Fruit fly (Drosophila melanogaster): Measurements from ENCODE around the gene dob.
A peak's percentile ranks its signal among the peaks of the same experiment; 100 is the strongest.

Gene dob

dm6 chrX:15084580-15085138 lies 17.9 kb downstream of the dob start, which contains the start of gene Cox17:
TSS of gene Cox17 (minus strand) at chrX:15084699.
- peak; percentile 77 for TF ChIP-seq Jra (GFP tag; optimal IDR thresholded peaks at IDR 0.05)
- TF ChIP-seq Sp1 (GFP tag; optimal IDR thresholded peaks at IDR 0.05) = peak; percentile 81
- TF ChIP-seq Myc (optimal IDR thresholded peaks at IDR 0.05) = peak; percentile 57
- peak; percentile 73 for TF ChIP-seq Hnf4 (GFP tag; optimal IDR thresholded peaks at IDR 0.05)
- no peak for TF ChIP-seq jim (GFP tag; optimal IDR thresholded peaks at IDR 0.05)
- peak; percentile 82 for TF ChIP-seq tai (GFP tag; optimal IDR thresholded peaks at IDR 0.05)
- peak; percentile 76 for TF ChIP-seq rgr (GFP tag; optimal IDR thresholded peaks at IDR 0.05)
- TF ChIP-seq CG9705 (GFP tag; optimal IDR thresholded peaks at IDR 0.05) = peak; percentile 70
- TF ChIP-seq CG32264 (GFP tag; optimal IDR thresholded peaks at IDR 0.05) = peak; percentile 3
- TF ChIP-seq Rel (GFP tag; optimal IDR thresholded peaks at IDR 0.05) = no peak
- peak; percentile 51 for TF ChIP-seq Rel (tag; optimal IDR thresholded peaks at IDR 0.05)
- TF ChIP-seq usp (GFP tag; optimal IDR thresholded peaks at IDR 0.05) = no peak
- TF ChIP-seq OdsH (GFP tag; optimal IDR thresholded peaks at IDR 0.05) = peak; percentile 73
- no peak for TF ChIP-seq Vsx2 (GFP tag; optimal IDR thresholded peaks at IDR 0.05; ENCODE audit: partially characterized antibody)
- peak; percentile 20 for TF ChIP-seq sage (GFP tag; optimal IDR thresholded peaks at IDR 0.05)
- TF ChIP-seq CrebA (GFP tag; optimal IDR thresholded peaks at IDR 0.05; ENCODE audit: borderline replicate concordance) = no peak
- TF ChIP-seq Dfd (GFP tag; optimal IDR thresholded peaks at IDR 0.05) = peak; percentile 7
- peak; percentile 70 for TF ChIP-seq br (GFP tag; optimal IDR thresholded peaks at IDR 0.05)
- peak; percentile 75 for TF ChIP-seq dmrt93B (GFP tag; optimal IDR thresholded peaks at IDR 0.05)
- no peak for TF ChIP-seq Hr78 (GFP tag; optimal IDR thresholded peaks at IDR 0.05)
- no peak for TF ChIP-seq Dif (GFP tag; optimal IDR thresholded peaks at IDR 0.05; ENCODE audit: partially characterized antibody)
- TF ChIP-seq GATAd (GFP tag; optimal IDR thresholded peaks at IDR 0.05) = peak; percentile 31
- peak; percentile 75 for TF ChIP-seq psq (GFP tag; optimal IDR thresholded peaks at IDR 0.05)
- peak; percentile 70 for TF ChIP-seq dsf (GFP tag; optimal IDR thresholded peaks at IDR 0.05; ENCODE audit: borderline replicate concordance)
- TF ChIP-seq N (GFP tag; optimal IDR thresholded peaks at IDR 0.05) = no peak
- peak; percentile 75 for TF ChIP-seq ey (GFP tag; optimal IDR thresholded peaks at IDR 0.05)
- TF ChIP-seq Hr83 (GFP tag; optimal IDR thresholded peaks at IDR 0.05; ENCODE audit: poor library complexity, severe bottlenecking) = peak; percentile 47
- TF ChIP-seq brk (GFP tag; optimal IDR thresholded peaks at IDR 0.05) = peak; percentile 74
- no peak for TF ChIP-seq Mio (GFP tag; optimal IDR thresholded peaks at IDR 0.05)
- no peak for TF ChIP-seq Abd-B (GFP tag; optimal IDR thresholded peaks at IDR 0.05)
- no peak for TF ChIP-seq dl (GFP tag; optimal IDR thresholded peaks at IDR 0.05; ENCODE audit: insufficient read depth in 1 of 2, partially characterized antibody in 2 of 2)
- peak; percentile 85 for TF ChIP-seq HLH106 (tag; optimal IDR thresholded peaks at IDR 0.05)
- TF ChIP-seq fru (GFP tag; optimal IDR thresholded peaks at IDR 0.05) = peak; percentile 83
- peak; percentile 83 for TF ChIP-seq woc (GFP tag; optimal IDR thresholded peaks at IDR 0.05)
- peak; percentile 81 for TF ChIP-seq sv (GFP tag; optimal IDR thresholded peaks at IDR 0.05)
- TF ChIP-seq foxo (GFP tag; optimal IDR thresholded peaks at IDR 0.05) = peak in 1 of 2 experiments; percentile 86
- TF ChIP-seq h (GFP tag; optimal IDR thresholded peaks at IDR 0.05) = peak; percentile 84

DNA sequence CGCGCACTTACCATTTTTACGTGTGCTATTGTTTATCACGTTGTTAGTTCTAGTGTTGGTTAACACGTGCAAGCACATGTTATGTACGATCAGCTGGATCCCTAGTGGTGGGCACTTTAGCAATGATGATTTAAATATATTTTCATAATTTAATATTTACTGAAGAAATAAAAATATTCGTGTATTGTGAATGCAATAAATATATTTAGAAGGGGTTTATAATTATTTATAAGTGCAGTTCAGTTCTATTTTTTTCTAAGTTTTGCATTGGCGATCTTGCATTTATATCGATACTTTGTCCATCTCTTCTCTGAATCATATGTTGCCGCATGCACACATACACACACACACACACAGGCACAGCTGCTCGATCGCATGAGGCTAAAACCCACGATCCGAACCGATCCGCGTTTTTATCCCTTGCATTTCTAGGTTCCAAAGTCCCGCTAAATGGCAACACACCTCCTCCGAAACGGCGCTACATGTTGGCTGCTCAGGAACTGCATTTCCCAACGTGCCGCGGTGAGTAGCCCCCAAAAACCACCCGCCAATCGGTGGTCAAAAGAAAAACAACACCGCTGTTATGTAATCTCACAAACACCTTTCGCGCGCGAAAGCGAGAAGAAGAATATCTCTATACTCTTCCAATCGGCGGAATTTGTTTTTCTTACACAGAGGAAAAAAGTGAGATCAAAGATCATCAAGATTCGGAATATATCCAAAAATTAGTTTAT lies 19.1 kb downstream of the dob start, which contains the start of the genes CG15027 and Dbct:
TSS of gene CG15027 (minus strand) at position 51 of the 734 bp plus-strand sequence.
TSS of gene Dbct (plus strand) at position 349 of the 734 bp plus-strand sequence.
- TF ChIP-seq Rel (GFP tag; optimal IDR thresholded peaks at IDR 0.05) (peak; percentile 2), Rel (tag; optimal IDR thresholded peaks at IDR 0.05) (peak; percentile 52), Jra (GFP tag; optimal IDR thresholded peaks at IDR 0.05) (peak; percentile 59), psq (GFP tag; optimal IDR thresholded peaks at IDR 0.05) (peak; percentile 69), Hr83 (GFP tag; optimal IDR thresholded peaks at IDR 0.05; ENCODE audit: poor library complexity, severe bottlenecking) (no peak), pan (optimal IDR thresholded peaks at IDR 0.05) (no peak), sage (GFP tag; optimal IDR thresholded peaks at IDR 0.05) (peak; percentile 56), CG9705 (GFP tag; optimal IDR thresholded peaks at IDR 0.05) (peak; percentile 64), rgr (GFP tag; optimal IDR thresholded peaks at IDR 0.05) (peak; percentile 81), GATAd (GFP tag; optimal IDR thresholded peaks at IDR 0.05) (no peak), lola (GFP tag; optimal IDR thresholded peaks at IDR 0.05) (no peak), jim (GFP tag; optimal IDR thresholded peaks at IDR 0.05) (no peak), tai (GFP tag; optimal IDR thresholded peaks at IDR 0.05) (peak; percentile 70), sv (GFP tag; optimal IDR thresholded peaks at IDR 0.05) (no peak), CrebA (GFP tag; optimal IDR thresholded peaks at IDR 0.05; ENCODE audit: borderline replicate concordance) (no peak), brk (GFP tag; optimal IDR thresholded peaks at IDR 0.05) (peak; percentile 85), Hnf4 (GFP tag; optimal IDR thresholded peaks at IDR 0.05) (peak; percentile 63), usp (GFP tag; optimal IDR thresholded peaks at IDR 0.05) (no peak), woc (GFP tag; optimal IDR thresholded peaks at IDR 0.05) (peak; percentile 47), Vsx2 (GFP tag; optimal IDR thresholded peaks at IDR 0.05; ENCODE audit: partially characterized antibody) (no peak), Sp1 (GFP tag; optimal IDR thresholded peaks at IDR 0.05) (peak; percentile 77), Mio (GFP tag; optimal IDR thresholded peaks at IDR 0.05) (no peak), dmrt93B (GFP tag; optimal IDR thresholded peaks at IDR 0.05) (peak; percentile 60), ey (GFP tag; optimal IDR thresholded peaks at IDR 0.05) (peak; percentile 58), CG32264 (GFP tag; optimal IDR thresholded peaks at IDR 0.05) (no peak), Dif (GFP tag; optimal IDR thresholded peaks at IDR 0.05; ENCODE audit: partially characterized antibody) (no peak), HLH106 (tag; optimal IDR thresholded peaks at IDR 0.05) (peak; percentile 87), N (GFP tag; optimal IDR thresholded peaks at IDR 0.05) (no peak), Hr78 (GFP tag; optimal IDR thresholded peaks at IDR 0.05) (no peak), dl (GFP tag; optimal IDR thresholded peaks at IDR 0.05; ENCODE audit: insufficient read depth in 1 of 2, partially characterized antibody in 2 of 2) (no peak), br (GFP tag; optimal IDR thresholded peaks at IDR 0.05) (peak; percentile 42), fru (GFP tag; optimal IDR thresholded peaks at IDR 0.05) (peak; percentile 67), Dfd (GFP tag; optimal IDR thresholded peaks at IDR 0.05) (no peak), foxo (GFP tag; optimal IDR thresholded peaks at IDR 0.05) (peak in 1 of 2 experiments; percentile 83), Myc (optimal IDR thresholded peaks at IDR 0.05) (peak; percentile 49), dsf (GFP tag; optimal IDR thresholded peaks at IDR 0.05; ENCODE audit: borderline replicate concordance) (peak; percentile 16), OdsH (GFP tag; optimal IDR thresholded peaks at IDR 0.05) (peak; percentile 78), Abd-B (GFP tag; optimal IDR thresholded peaks at IDR 0.05) (no peak), h (GFP tag; optimal IDR thresholded peaks at IDR 0.05) (peak; percentile 82)
